Worm (Caenorhabditis elegans): ENCODE results near the gene srbc-29.
A peak's percentile ranks its signal among the peaks of the same experiment; 100 is the strongest.

DNA sequence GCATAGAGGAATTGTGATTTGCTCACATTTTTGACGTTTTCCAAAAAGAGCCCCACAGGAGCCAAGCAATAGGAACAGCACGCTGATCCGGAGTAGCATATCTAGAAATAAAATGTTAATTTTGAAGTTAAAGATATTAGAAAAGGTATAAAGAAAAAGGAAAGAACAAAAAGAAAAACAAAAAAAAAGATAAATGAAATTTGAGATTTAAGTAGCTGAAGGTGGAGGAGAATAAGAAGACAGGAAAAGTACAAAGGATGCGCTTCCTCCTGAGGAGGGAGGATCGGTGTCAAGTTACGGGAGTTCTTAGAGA lies 25.9 kb downstream of the srbc-29 start, which contains the start of gene cfz-2:
- no peak for TF ChIP-seq fos-1 (tag; optimal IDR thresholded peaks at IDR 0.05)
- no peak for TF ChIP-seq mdl-1 (tag; optimal IDR thresholded peaks at IDR 0.05)
- TF ChIP-seq snpc-4 (tag; optimal IDR thresholded peaks at IDR 0.05): no peak
- no peak for TF ChIP-seq R02D3.7 (tag; optimal IDR thresholded peaks at IDR 0.05)
- TF ChIP-seq zag-1 (tag; optimal IDR thresholded peaks at IDR 0.05): no peak
- no peak for TF ChIP-seq nhr-237 (tag; optimal IDR thresholded peaks at IDR 0.05)
- TF ChIP-seq dmd-4 (tag; optimal IDR thresholded peaks at IDR 0.05): no peak
- TF ChIP-seq nhr-12 (tag; optimal IDR thresholded peaks at IDR 0.05): no peak
- TF ChIP-seq F13H6.1 (tag; optimal IDR thresholded peaks at IDR 0.05): peak; percentile 29
- TF ChIP-seq alr-1 (tag; optimal IDR thresholded peaks at IDR 0.05): no peak
- TF ChIP-seq sma-3 (GFP tag; optimal IDR thresholded peaks at IDR 0.05): no peak
- TF ChIP-seq nhr-6 (tag; optimal IDR thresholded peaks at IDR 0.05): no peak

Measured in whole organism, L2 larva.